Fruit fly (Drosophila melanogaster): ENCODE results near the gene CG1647.

DNA sequence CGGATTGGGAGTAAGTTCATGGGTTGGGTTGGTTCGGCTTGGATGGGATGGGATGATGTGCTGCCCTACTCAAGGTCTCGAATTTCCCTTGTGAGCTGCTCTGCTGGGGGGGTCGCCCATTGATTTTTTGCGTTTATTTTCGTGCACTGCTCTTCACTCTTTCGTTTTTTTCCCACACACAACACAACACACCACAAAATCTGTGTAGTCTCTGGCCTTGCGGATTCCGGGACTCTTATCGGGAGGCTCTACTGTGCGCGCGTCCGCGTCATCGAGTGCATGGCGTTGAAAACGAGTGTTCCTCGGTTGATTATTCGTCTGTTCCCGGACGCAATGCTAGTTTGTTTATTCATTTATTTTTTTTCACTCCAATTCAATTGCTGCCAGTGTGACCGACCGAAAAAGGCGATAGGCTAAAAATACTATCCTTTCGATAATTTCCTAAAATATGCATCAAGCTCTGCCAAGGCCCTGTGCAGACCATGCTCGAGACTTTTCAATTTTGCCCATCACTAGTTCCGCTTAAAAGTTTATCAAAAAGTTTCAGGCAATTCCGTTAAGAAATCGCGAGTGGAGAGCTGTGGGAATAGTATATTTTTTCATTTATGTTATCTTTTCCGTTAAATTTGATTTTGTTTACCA is 11.7 kb downstream of the CG1647 start, which contains the start of gene WASp:
- no peak for TF ChIP-seq CG8478 (optimal IDR thresholded peaks at IDR 0.05)
- TF ChIP-seq Dll (optimal IDR thresholded peaks at IDR 0.05), result no peak
- TF ChIP-seq psq (optimal IDR thresholded peaks at IDR 0.05), result no peak
- TF ChIP-seq EcR (GFP tag; optimal IDR thresholded peaks at IDR 0.05), result no peak
- TF ChIP-seq pan (optimal IDR thresholded peaks at IDR 0.05), result no peak
